Fruit fly (Drosophila melanogaster) whole organism, embryonic: ENCODE data around the gene CG12379.

ENCODE experiments used
- Atf3 ChIP-seq: fragments of 200-800 bp; sonication (Bioruptor generic); optimal IDR thresholded peaks from 3 replicates; lab custom pipeline; 2016; ENCODE audit warnings: missing biosample characterization, missing genetic modification characterization
- BEAF-32 ChIP-seq: fragments of 200-800 bp; sonication (Bioruptor generic); optimal IDR thresholded peaks from 3 replicates; lab custom pipeline; 2017; ENCODE audit warnings: missing biosample characterization, missing genetic modification characterization, mild to moderate bottlenecking, moderate library complexity, missing genetic modification reagents
- C15 ChIP-seq: fragments of 200-800 bp; sonication (Bioruptor generic); IDR thresholded peaks from 3 replicates; pipeline ENCODE4 v1.3.6; 2022; ENCODE audit warnings: missing biosample characterization, missing genetic modification characterization
- CG10321 ChIP-seq: fragments of 200-800 bp; sonication (Bioruptor generic); IDR thresholded peaks from 2 replicates; pipeline ENCODE4 v1.3.6; 2022; ENCODE audit warnings: missing biosample characterization, missing genetic modification characterization
- CG10431 ChIP-seq: fragments of 200-800 bp; sonication (Bioruptor generic); optimal IDR thresholded peaks from 3 replicates; lab custom pipeline; 2018; ENCODE audit warnings: missing biosample characterization, mild to moderate bottlenecking, missing genetic modification characterization
- CG10543 ChIP-seq: fragments of 200-800 bp; sonication (Bioruptor generic); optimal IDR thresholded peaks from 3 replicates; lab custom pipeline; 2017; ENCODE audit warnings: missing biosample characterization, mild to moderate bottlenecking, missing genetic modification characterization, moderate library complexity
- CG10979 ChIP-seq: fragments of 200-800 bp; sonication (Bioruptor generic); optimal IDR thresholded peaks from 2 replicates; lab custom pipeline; 2018; ENCODE audit warnings: missing biosample characterization, mild to moderate bottlenecking, missing genetic modification characterization, moderate library complexity
- CG11093 ChIP-seq: fragments of 200-800 bp; sonication (Bioruptor generic); IDR thresholded peaks from 3 replicates; pipeline ENCODE4 v1.3.6; 2022; ENCODE audit warnings: missing biosample characterization, missing genetic modification characterization
- CG11696 ChIP-seq: fragments of 200-800 bp; sonication (Bioruptor generic); IDR thresholded peaks from 2 replicates; pipeline ENCODE4 v1.3.6; 2022; ENCODE audit warnings: missing biosample characterization, missing genetic modification characterization
- CG12155 ChIP-seq: fragments of 200-800 bp; sonication (Bioruptor generic); optimal IDR thresholded peaks from 3 replicates; lab custom pipeline; 2016; ENCODE audit warnings: missing biosample characterization, missing genetic modification characterization
- CG12744 ChIP-seq: fragments of 200-800 bp; sonication (Bioruptor generic); optimal IDR thresholded peaks from 2 replicates; lab custom pipeline; 2016; ENCODE audit warnings: missing biosample characterization, missing genetic modification characterization
- CG15073 ChIP-seq: fragments of 200-800 bp; sonication (Bioruptor generic); optimal IDR thresholded peaks from 2 replicates; lab custom pipeline; 2016; ENCODE audit warnings: missing biosample characterization, missing genetic modification characterization
- CG16863 ChIP-seq: fragments of 200-800 bp; sonication (Bioruptor generic); optimal IDR thresholded peaks from 3 replicates; lab custom pipeline; 2016; ENCODE audit warnings: missing biosample characterization, missing genetic modification characterization
- CG2116 ChIP-seq: fragments of 200-800 bp; sonication (Bioruptor generic); optimal IDR thresholded peaks from 3 replicates; lab custom pipeline; 2018; ENCODE audit warnings: missing biosample characterization, mild to moderate bottlenecking, missing genetic modification characterization
- CG32767 ChIP-seq: fragments of 200-800 bp; sonication (Bioruptor generic); IDR thresholded peaks from 2 replicates; pipeline ENCODE4 v1.3.6; 2022; ENCODE audit warnings: missing biosample characterization, missing genetic modification characterization
- CG3838 ChIP-seq: fragments of 200-800 bp; sonication (Bioruptor generic); optimal IDR thresholded peaks from 3 replicates; lab custom pipeline; 2016; ENCODE audit warnings: missing biosample characterization, missing genetic modification characterization
- CG4282 ChIP-seq: fragments of 200-800 bp; sonication (Bioruptor generic); optimal IDR thresholded peaks from 2 replicates; lab custom pipeline; 2016; ENCODE audit warnings: missing biosample characterization, missing genetic modification characterization
- CG7786 ChIP-seq: fragments of 200-800 bp; sonication (Bioruptor generic); optimal IDR thresholded peaks from 2 replicates; lab custom pipeline; 2016; ENCODE audit warnings: missing biosample characterization, missing genetic modification characterization
- CG8359 ChIP-seq: fragments of 200-800 bp; sonication (Bioruptor generic); optimal IDR thresholded peaks from 2 replicates; lab custom pipeline; 2017; ENCODE audit warnings: missing biosample characterization, mild to moderate bottlenecking, missing genetic modification characterization, borderline replicate concordance
- CG9727 ChIP-seq: fragments of 200-800 bp; sonication (Bioruptor generic); optimal IDR thresholded peaks from 3 replicates; lab custom pipeline; 2017; ENCODE audit warnings: missing biosample characterization, mild to moderate bottlenecking, missing genetic modification characterization
- Dip3 ChIP-seq: fragments of 200-800 bp; sonication (Bioruptor generic); optimal IDR thresholded peaks from 3 replicates; lab custom pipeline; 2016; ENCODE audit warnings: missing biosample characterization, missing genetic modification characterization
- Dp ChIP-seq: fragments of 200-800 bp; sonication (Bioruptor generic); optimal IDR thresholded peaks from 2 replicates; lab custom pipeline; 2018; ENCODE audit warnings: missing biosample characterization, mild to moderate bottlenecking, missing genetic modification characterization, moderate library complexity
- ERR ChIP-seq: fragments of 200-800 bp; sonication (Bioruptor generic); optimal IDR thresholded peaks from 2 replicates; lab custom pipeline; 2016; ENCODE audit warnings: missing biosample characterization, missing genetic modification characterization
- Fer3 ChIP-seq: fragments of 200-800 bp; sonication (Bioruptor generic); optimal IDR thresholded peaks from 2 replicates; lab custom pipeline; 2018; ENCODE audit warnings: missing biosample characterization, mild to moderate bottlenecking, missing genetic modification characterization, moderate library complexity
- Hey ChIP-seq: fragments of 200-800 bp; sonication (Bioruptor generic); optimal IDR thresholded peaks from 3 replicates; lab custom pipeline; 2018; ENCODE audit warnings: missing biosample characterization, mild to moderate bottlenecking, missing genetic modification characterization
- NC2β ChIP-seq: fragments of 200-800 bp; sonication (Bioruptor generic); optimal IDR thresholded peaks from 2 replicates; lab custom pipeline; 2016; ENCODE audit warnings: missing biosample characterization, missing genetic modification characterization
- Ravus ChIP-seq: fragments of 200-800 bp; sonication (Bioruptor generic); IDR thresholded peaks from 2 replicates; pipeline ENCODE4 v1.3.6; 2022; ENCODE audit warnings: missing biosample characterization, missing genetic modification characterization
- Spps ChIP-seq: fragments of 200-800 bp; sonication (Bioruptor generic); optimal IDR thresholded peaks from 2 replicates; lab custom pipeline; 2018; ENCODE audit warnings: missing biosample characterization, mild to moderate bottlenecking, missing genetic modification characterization
- Tbp ChIP-seq: fragments of >200 bp; optimal IDR thresholded peaks from 2 replicates; lab custom pipeline; 2018; ENCODE audit warnings: missing biosample characterization, missing genetic modification characterization
- ap ChIP-seq: fragments of 200-800 bp; sonication (Bioruptor generic); IDR thresholded peaks from 2 replicates; pipeline ENCODE4 v1.3.6; 2022; ENCODE audit warnings: missing biosample characterization, missing genetic modification characterization
- bab2 ChIP-seq: fragments of 200-800 bp; sonication (Bioruptor generic); optimal IDR thresholded peaks from 2 replicates; lab custom pipeline; 2016; ENCODE audit warnings: missing biosample characterization, missing genetic modification characterization
- bcd ChIP-seq: fragments of 200-800 bp; sonication (Bioruptor generic); optimal IDR thresholded peaks from 2 replicates; lab custom pipeline; 2017; ENCODE audit warnings: missing biosample characterization, mild to moderate bottlenecking, missing genetic modification characterization
- caup ChIP-seq: fragments of 200-800 bp; sonication (Bioruptor generic); optimal IDR thresholded peaks from 3 replicates; lab custom pipeline; 2017; ENCODE audit warnings: missing biosample characterization, mild to moderate bottlenecking, missing genetic modification characterization, moderate library complexity; ENCODE audit not compliant: severe bottlenecking
- chm ChIP-seq: fragments of 200-800 bp; sonication (Bioruptor generic); IDR thresholded peaks from 2 replicates; pipeline ENCODE4 v1.3.6; 2022; ENCODE audit warnings: missing biosample characterization, missing genetic modification characterization
- crp ChIP-seq, 2 experiments: fragments of 200-800 bp; sonication (Bioruptor generic); optimal IDR thresholded peaks; 2 replicates in 1 of 2; 3 replicates in 1 of 2; lab custom pipeline; 2017; ENCODE audit warnings: missing biosample characterization in 2 of 2, missing genetic modification characterization in 2 of 2, mild to moderate bottlenecking in 1 of 2, moderate library complexity in 1 of 2
- cwo ChIP-seq: fragments of 200-800 bp; sonication (Bioruptor generic); optimal IDR thresholded peaks from 3 replicates; lab custom pipeline; 2017; ENCODE audit warnings: missing biosample characterization, missing genetic modification characterization, mild to moderate bottlenecking, moderate library complexity, missing genetic modification reagents
- gem ChIP-seq: fragments of 200-800 bp; sonication (Bioruptor generic); optimal IDR thresholded peaks from 2 replicates; lab custom pipeline; 2019; ENCODE audit warnings: missing biosample characterization, mild to moderate bottlenecking, missing genetic modification characterization, moderate library complexity
- gfzf ChIP-seq: fragments of 200-800 bp; sonication (Bioruptor generic); optimal IDR thresholded peaks from 2 replicates; lab custom pipeline; 2016; ENCODE audit warnings: missing biosample characterization, mild to moderate bottlenecking, missing genetic modification characterization, moderate library complexity
- hbn ChIP-seq: fragments of 200-800 bp; sonication (Bioruptor generic); IDR thresholded peaks from 2 replicates; pipeline ENCODE4 v1.3.6; 2022; ENCODE audit warnings: missing biosample characterization, missing genetic modification characterization; ENCODE audit not compliant: partially characterized antibody
- her ChIP-seq: fragments of 200-800 bp; sonication (Bioruptor generic); optimal IDR thresholded peaks from 2 replicates; lab custom pipeline; 2016; ENCODE audit warnings: missing biosample characterization, missing genetic modification characterization
- jigr1 ChIP-seq: fragments of 200-800 bp; sonication (Bioruptor generic); IDR thresholded peaks from 3 replicates; pipeline ENCODE4 v1.3.6; 2022; ENCODE audit warnings: missing biosample characterization, missing genetic modification characterization
- nom ChIP-seq: fragments of 200-800 bp; sonication (Bioruptor generic); optimal IDR thresholded peaks from 2 replicates; lab custom pipeline; 2017; ENCODE audit warnings: missing biosample characterization, missing genetic modification characterization, mild to moderate bottlenecking, moderate library complexity, missing genetic modification reagents
- pan ChIP-seq, 4 experiments: fragments of >200 bp in 3 of 4; fragments of 200-800 bp in 1 of 4; sonication (Bioruptor generic) in 1 of 4; optimal IDR thresholded peaks in 3 of 4; IDR thresholded peaks in 1 of 4; 2 replicates each; pipeline versions ENCODE4 v1.3.6 to Lab custom; 2017 to 2022; ENCODE audit warnings: missing biosample characterization in 2 of 4, missing genetic modification characterization in 2 of 4, mixed read lengths in 1 of 4
- pita ChIP-seq: fragments of 200-800 bp; sonication (Bioruptor generic); optimal IDR thresholded peaks from 2 replicates; lab custom pipeline; 2017; ENCODE audit warnings: missing biosample characterization, mild to moderate bottlenecking, missing genetic modification characterization
- slou ChIP-seq: fragments of 200-800 bp; sonication (Bioruptor generic); optimal IDR thresholded peaks from 3 replicates; lab custom pipeline; 2016; ENCODE audit warnings: missing biosample characterization, missing genetic modification characterization
- sna ChIP-seq: fragments of 200-800 bp; sonication (Bioruptor generic); IDR thresholded peaks from 2 replicates; pipeline ENCODE4 v1.3.6; 2022; ENCODE audit warnings: missing biosample characterization, missing genetic modification characterization; ENCODE audit not compliant: partially characterized antibody
- stwl ChIP-seq: fragments of 200-800 bp; sonication (Bioruptor generic); optimal IDR thresholded peaks from 3 replicates; lab custom pipeline; 2018; ENCODE audit warnings: missing biosample characterization, mild to moderate bottlenecking, missing genetic modification characterization, moderate library complexity
- tll ChIP-seq, 2 experiments: fragments of 200-800 bp in 1 of 2; fragments of >200 bp in 1 of 2; sonication (Bioruptor generic) in 1 of 2; optimal IDR thresholded peaks; 2 replicates each; lab custom pipeline; 2017 to 2019; ENCODE audit warnings: missing biosample characterization in 2 of 2, missing genetic modification characterization in 2 of 2, mild to moderate bottlenecking in 1 of 2, moderate library complexity in 1 of 2
- tup ChIP-seq: fragments of 200-800 bp; sonication (Bioruptor generic); optimal IDR thresholded peaks from 2 replicates; lab custom pipeline; 2016; ENCODE audit warnings: missing biosample characterization, mild to moderate bottlenecking, missing genetic modification characterization, moderate library complexity
- wdn ChIP-seq: fragments of 200-800 bp; sonication (Bioruptor generic); IDR thresholded peaks from 2 replicates; pipeline ENCODE4 v1.3.6; 2022; ENCODE audit warnings: missing biosample characterization, missing genetic modification characterization

The CG12379 gene

DNA sequence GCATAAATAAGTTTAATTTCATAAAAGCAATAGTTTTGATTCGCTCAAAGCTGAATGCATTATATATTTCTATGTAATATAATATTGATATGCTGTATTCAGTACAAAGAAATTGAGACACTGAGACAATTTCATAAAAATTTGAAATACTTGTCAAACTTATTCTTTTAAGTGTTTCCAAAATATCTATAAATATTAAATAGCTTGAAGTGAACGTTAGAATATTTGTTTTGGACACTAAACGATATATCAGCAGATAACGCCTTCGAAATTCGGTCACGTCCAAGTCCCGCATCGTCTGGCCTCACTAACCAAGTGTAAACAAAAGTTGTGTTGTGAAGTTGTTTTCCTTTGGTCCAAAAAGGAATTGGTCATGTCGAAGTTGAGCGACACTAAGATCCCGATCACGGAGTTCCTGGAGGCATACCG is 23.0 kb downstream of the CG12379 start (continued):
- no peak for TF ChIP-seq CG11093 (GFP tag; lab: Robert Waterston, UW)
- TF ChIP-seq CG16863 (GFP tag; lab: Kevin White, UChicago) = no peak
- no peak for TF ChIP-seq CG8359 (GFP tag; lab: Kevin White, UChicago)
- peak; percentile 18 for TF ChIP-seq CG2116 (GFP tag; lab: Kevin White, UChicago)
- TF ChIP-seq nom (GFP tag; lab: Kevin White, UChicago) = no peak
- TF ChIP-seq tup (GFP tag; lab: Kevin White, UChicago) = no peak
- TF ChIP-seq jigr1 (GFP tag; lab: Robert Waterston, UW) = no peak
- no peak for TF ChIP-seq bab2 (GFP tag; lab: Kevin White, UChicago)
- TF ChIP-seq gfzf = peak; percentile 61
- TF ChIP-seq gem = no peak
- TF ChIP-seq CG3838 (GFP tag; lab: Kevin White, UChicago) = no peak
- no peak for TF ChIP-seq pan (optimal IDR thresholded peaks at IDR 0.05; lab: Kevin White, UChicago)
- no peak for TF ChIP-seq pan (GFP tag; optimal IDR thresholded peaks at IDR 0.05 in 1 of 2, IDR thresholded peaks at IDR 0.05 in 1 of 2)
- no peak for TF ChIP-seq CG10979 (tag; lab: Kevin White, UChicago)
- TF ChIP-seq Hey = no peak
- TF ChIP-seq slou = no peak
- TF ChIP-seq caup (GFP tag; lab: Kevin White, UChicago) = no peak
- TF ChIP-seq pita (GFP tag; lab: Kevin White, UChicago) = no peak
- TF ChIP-seq C15 = no peak
- TF ChIP-seq sna (GFP tag; lab: Robert Waterston, UW) = no peak
- no peak for TF ChIP-seq stwl
- no peak for TF ChIP-seq her
- peak; percentile 3 for TF ChIP-seq Dp (GFP tag; lab: Kevin White, UChicago)
- no peak for TF ChIP-seq CG12744
- TF ChIP-seq chm (GFP tag; lab: Robert Waterston, UW) = no peak
- no peak for TF ChIP-seq CG10543 (GFP tag; lab: Kevin White, UChicago)
- TF ChIP-seq Fer3 (tag; lab: Kevin White, UChicago) = no peak
- no peak for TF ChIP-seq CG11696 (GFP tag; lab: Robert Waterston, UW)
- TF ChIP-seq wdn (GFP tag; lab: Robert Waterston, UW) = no peak
- no peak for TF ChIP-seq hbn (GFP tag; lab: Robert Waterston, UW)
- TF ChIP-seq ERR (GFP tag; lab: Kevin White, UChicago) = no peak
- TF ChIP-seq NC2β (GFP tag; lab: Kevin White, UChicago) = no peak
- TF ChIP-seq CG32767 (GFP tag; lab: Robert Waterston, UW) = no peak
- no peak for TF ChIP-seq Atf3 (GFP tag; lab: Kevin White, UChicago)
- no peak for TF ChIP-seq CG10321 (GFP tag; lab: Robert Waterston, UW)
- no peak for TF ChIP-seq crp (GFP tag; optimal IDR thresholded peaks at IDR 0.05; lab: Kevin White, UChicago)
- no peak for TF ChIP-seq Dip3 (GFP tag; lab: Kevin White, UChicago)
- no peak for TF ChIP-seq cwo (GFP tag; lab: Kevin White, UChicago)
- no peak for TF ChIP-seq Spps (tag; lab: Kevin White, UChicago)
- TF ChIP-seq CG7786 (GFP tag; lab: Kevin White, UChicago) = no peak
- TF ChIP-seq CG12155 (GFP tag; lab: Kevin White, UChicago) = no peak
- TF ChIP-seq tll (GFP tag; optimal IDR thresholded peaks at IDR 0.05; lab: Kevin White, UChicago) = no peak
- TF ChIP-seq CG15073 (GFP tag; lab: Kevin White, UChicago) = no peak
- TF ChIP-seq Tbp (GFP tag; lab: Kevin White, UChicago) = no peak
- no peak for TF ChIP-seq Ravus (GFP tag; lab: Robert Waterston, UW)
- TF ChIP-seq bcd (GFP tag; lab: Kevin White, UChicago) = no peak
- no peak for TF ChIP-seq CG10431 (GFP tag; lab: Kevin White, UChicago)
- TF ChIP-seq CG4282 (GFP tag; lab: Kevin White, UChicago) = no peak
- no peak for TF ChIP-seq ap (GFP tag; lab: Robert Waterston, UW)
- TF ChIP-seq CG9727 (GFP tag; lab: Kevin White, UChicago) = peak; percentile 5
- peak; percentile 72 for TF ChIP-seq BEAF-32 (GFP tag; lab: Kevin White, UChicago)
